Fruit fly (Drosophila melanogaster): ENCODE results near the gene Dyro.

Dyro gene

DNA sequence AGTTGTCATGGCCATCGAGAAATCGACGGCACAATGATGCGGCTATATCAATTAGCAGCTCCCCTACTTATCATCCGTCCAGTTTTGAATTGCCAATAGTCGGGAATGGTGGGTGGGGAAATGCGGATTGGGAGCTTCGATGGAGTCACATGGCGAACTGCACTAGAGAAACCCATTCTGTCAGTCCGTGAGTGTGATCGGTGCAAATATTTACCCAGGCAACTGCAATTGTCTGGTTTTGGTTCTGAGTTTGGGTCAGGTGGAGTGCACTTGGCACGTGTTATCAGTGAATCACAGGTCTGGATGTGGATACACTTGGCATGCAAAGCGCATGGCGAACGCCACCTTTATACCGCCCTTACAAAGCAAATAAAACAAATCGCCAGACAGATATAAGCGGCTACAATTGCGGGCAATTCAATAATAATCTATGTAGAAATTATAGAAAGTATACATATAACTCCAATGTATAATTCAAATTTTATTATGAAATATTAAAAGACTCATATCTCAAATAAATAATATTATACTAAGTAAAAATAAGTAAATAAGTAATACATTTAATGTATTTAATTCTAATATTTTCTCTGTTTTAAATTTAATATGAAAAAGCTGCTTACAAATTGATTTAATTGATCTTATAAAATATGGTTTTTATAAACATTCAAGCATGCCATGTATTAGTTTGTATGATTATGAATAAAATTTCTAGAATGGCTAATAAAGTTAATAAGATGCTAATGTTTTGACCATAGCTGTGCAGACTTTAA lies 23.3 kb downstream of the Dyro start (continued):
- TF ChIP-seq phol (tag; optimal IDR thresholded peaks at IDR 0.05) (peak; percentile 18), CG10979 (tag; optimal IDR thresholded peaks at IDR 0.05) (peak; percentile 21), CG1647 (GFP tag; optimal IDR thresholded peaks at IDR 0.05) (no peak), CG17359 (tag; optimal IDR thresholded peaks at IDR 0.05) (no peak), sens (GFP tag) (no peak), Hr51 (GFP tag; optimal IDR thresholded peaks at IDR 0.05) (peak in 1 of 2 experiments; percentile 45), grn (GFP tag; optimal IDR thresholded peaks at IDR 0.05) (no peak), CG14710 (tag; optimal IDR thresholded peaks at IDR 0.05) (peak; percentile 5), bowl (GFP tag; IDR thresholded peaks at IDR 0.05) (no peak), lmd (GFP tag; IDR thresholded peaks at IDR 0.05) (no peak), CG4854 (GFP tag; optimal IDR thresholded peaks at IDR 0.05) (no peak), GATAe (GFP tag; conservative IDR thresholded peaks at IDR 0.05) (0 out of 2 replicates have a peak, but pooled peaks have one; percentile 10), CG12769 (tag; optimal IDR thresholded peaks at IDR 0.05) (peak; percentile 26), CG7745 (tag; optimal IDR thresholded peaks at IDR 0.05) (no peak), sens-2 (GFP tag; IDR thresholded peaks at IDR 0.05) (peak; percentile 52; the same call in 1 of the 2 replicates), CG9437 (GFP tag; optimal IDR thresholded peaks at IDR 0.05) (peak; percentile 21), CG12219 (GFP tag; optimal IDR thresholded peaks at IDR 0.05) (no peak), CG5180 (GFP tag; optimal IDR thresholded peaks at IDR 0.05) (no peak), row (GFP tag; IDR thresholded peaks at IDR 0.05) (0 out of 3 replicates have a peak, but pooled peaks have one; percentile 23), CG13424 (tag; optimal IDR thresholded peaks at IDR 0.05) (peak; percentile 15), Hmr (GFP tag; optimal IDR thresholded peaks at IDR 0.05) (peak; percentile 18), CG11696 (GFP tag; IDR thresholded peaks at IDR 0.05) (peak; percentile 59), CG6765 (GFP tag; optimal IDR thresholded peaks at IDR 0.05) (no peak), CG7928 (GFP tag; optimal IDR thresholded peaks at IDR 0.05) (no peak), Deaf1 (tag; optimal IDR thresholded peaks at IDR 0.05) (peak; percentile 21), CG2678 (tag; optimal IDR thresholded peaks at IDR 0.05) (peak; percentile 76), CG10274 (GFP tag; optimal IDR thresholded peaks at IDR 0.05) (peak; percentile 89), CG13123 (GFP tag; optimal IDR thresholded peaks at IDR 0.05) (no peak), CG4730 (GFP tag; IDR thresholded peaks at IDR 0.05) (peak; percentile 16; the same call in 1 of the 2 replicates), Dp (GFP tag; optimal IDR thresholded peaks at IDR 0.05) (no peak), CG2129 (GFP tag; IDR thresholded peaks at IDR 0.05; ENCODE audit: partially characterized antibody) (no peak), YL-1 (GFP tag; optimal IDR thresholded peaks at IDR 0.05) (no peak), CG32532 (GFP tag; IDR thresholded peaks at IDR 0.05) (peak; percentile 32; the same call in 1 of the 2 replicates), CG8924 (tag; optimal IDR thresholded peaks at IDR 0.05) (peak; percentile 54), CG18262 (tag; optimal IDR thresholded peaks at IDR 0.05) (peak; percentile 65), CG10267 (tag; optimal IDR thresholded peaks at IDR 0.05) (peak; percentile 3), CG3995 (GFP tag; optimal IDR thresholded peaks at IDR 0.05) (no peak), CG31224 (GFP tag; IDR thresholded peaks at IDR 0.05) (no peak), lab (GFP tag; optimal IDR thresholded peaks at IDR 0.05) (peak; percentile 4), CG2116 (GFP tag; optimal IDR thresholded peaks at IDR 0.05) (no peak), gem (tag; optimal IDR thresholded peaks at IDR 0.05) (peak; percentile 61), CG12391 (tag; optimal IDR thresholded peaks at IDR 0.05) (peak; percentile 19), sob (GFP tag; IDR thresholded peaks at IDR 0.05) (no peak), ash1 (GFP tag; optimal IDR thresholded peaks at IDR 0.05) (no peak), Dbx (GFP tag; IDR thresholded peaks at IDR 0.05) (peak; percentile 12; the same call in 1 of the 3 replicates), gce (GFP tag; IDR thresholded peaks at IDR 0.05) (no peak), CG7372 (GFP tag; IDR thresholded peaks at IDR 0.05) (no peak), Dip3 (GFP tag; optimal IDR thresholded peaks at IDR 0.05) (no peak)

Data from whole organism, embryonic.